Worm (Caenorhabditis elegans): ENCODE measurements around the gene skr-18.
"Not testable (repeated sequence)": the region's sequence is repeated elsewhere in the genome, so short reads cannot be mapped to it uniquely, and the experiment has no call there.

DNA sequence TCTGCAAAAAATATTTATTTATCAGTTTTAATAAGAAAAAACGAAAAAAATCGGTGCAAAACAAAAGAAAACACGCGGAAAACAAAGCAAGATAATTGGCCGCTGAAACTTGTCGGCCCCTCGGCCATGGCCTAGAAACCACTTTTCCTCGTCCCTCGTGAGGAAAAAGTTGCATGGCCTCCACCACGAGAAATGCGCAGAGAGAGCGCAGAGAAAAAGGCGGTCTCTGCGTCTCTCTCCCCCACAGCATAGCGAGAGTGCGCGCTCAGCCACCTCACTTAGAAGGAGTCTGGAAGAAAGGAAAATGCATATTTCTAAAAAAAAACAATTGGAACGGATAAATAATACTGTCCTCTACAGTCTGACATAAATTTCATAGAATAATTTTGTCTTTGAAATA lies 18.1 kb upstream of the skr-18 start:
- TF ChIP-seq ztf-11 (tag; optimal IDR thresholded peaks at IDR 0.05); blmp-1 (tag; optimal IDR thresholded peaks at IDR 0.05; ENCODE audit: insufficient read depth); aly-2 (tag; optimal IDR thresholded peaks at IDR 0.05); ama-1 (optimal IDR thresholded peaks at IDR 0.05); ZK546.5 (tag; optimal IDR thresholded peaks at IDR 0.05); egl-27 (tag; optimal IDR thresholded peaks at IDR 0.05): not testable (repeated sequence)

All from whole organism, L2 larva.